Worm (Caenorhabditis elegans) whole organism, L1 larva: ENCODE data around the gene insc-1.

Experiments
- C16A3.4 ChIP-seq: fragments of 150-350 bp; optimal IDR thresholded peaks from 2 replicates; lab custom pipeline; 2014; ENCODE audit warnings: missing biosample characterization, missing genetic modification characterization
- C34B4.2 ChIP-seq: sonication (generic microtip); optimal IDR thresholded peaks from 2 replicates; lab custom pipeline; 2017; ENCODE audit warnings: mild to moderate bottlenecking, missing genetic modification characterization, missing compliant biosample characterization
- Y116A8C.19 ChIP-seq: sonication (generic microtip); optimal IDR thresholded peaks from 2 replicates; lab custom pipeline; 2016; ENCODE audit warnings: missing compliant biosample characterization, missing genetic modification characterization, borderline replicate concordance
- aly-2 ChIP-seq: fragments of 150-350 bp; optimal IDR thresholded peaks from 2 replicates; lab custom pipeline; 2014; ENCODE audit warnings: missing biosample characterization, missing genetic modification characterization
- ceh-8 ChIP-seq: fragments of 200-800 bp; sonication (Bioruptor generic); optimal IDR thresholded peaks from 2 replicates; lab custom pipeline; 2018; ENCODE audit warnings: mild to moderate bottlenecking, missing genetic modification characterization, moderate library complexity, missing compliant biosample characterization
- ceh-82 ChIP-seq, 3 experiments: fragments of 150-350 bp in 1 of 3; sonication (generic microtip) in 2 of 3; optimal IDR thresholded peaks; 2 replicates each; lab custom pipeline; 2014 to 2017; ENCODE audit warnings: missing biosample characterization in 3 of 3, missing genetic modification characterization in 3 of 3
- ces-1 ChIP-seq: fragments of 150-350 bp; optimal IDR thresholded peaks from 2 replicates; lab custom pipeline; 2014; ENCODE audit warnings: missing biosample characterization, missing genetic modification reagents, missing genetic modification characterization
- dpl-1 ChIP-seq, 3 experiments: fragments of 150-350 bp in 2 of 3; sonication (generic microtip) in 1 of 3; optimal IDR thresholded peaks; 2 replicates each; lab custom pipeline; 2014 to 2017; ENCODE audit warnings: missing biosample characterization in 3 of 3, missing genetic modification characterization in 3 of 3, missing genetic modification reagents in 3 of 3
- dsc-1 ChIP-seq: sonication (generic microtip); optimal IDR thresholded peaks from 2 replicates; lab custom pipeline; 2016; ENCODE audit warnings: mild to moderate bottlenecking, missing genetic modification characterization, missing compliant biosample characterization
- efl-1 ChIP-seq, 4 experiments: fragments of 150-350 bp; optimal IDR thresholded peaks in 3 of 4; peaks in 1 of 4; 1 replicate in 1 of 4; 2 replicates in 3 of 4; lab custom pipeline; 2014; ENCODE audit warnings: missing biosample characterization in 2 of 4, missing genetic modification characterization in 2 of 4, missing genetic modification reagents in 2 of 4
- efl-3 ChIP-seq: fragments of 200-800 bp; sonication (Bioruptor generic); optimal IDR thresholded peaks from 2 replicates; lab custom pipeline; 2018; ENCODE audit warnings: mild to moderate bottlenecking, missing genetic modification characterization, missing compliant biosample characterization
- elt-3 ChIP-seq, 6 experiments: fragments of 150-350 bp in 1 of 6; sonication (generic microtip); optimal IDR thresholded peaks; 2 replicates each; lab custom pipeline; 2017 to 2018; ENCODE audit warnings: missing biosample characterization in 6 of 6, missing genetic modification characterization in 6 of 6, inconsistent platforms in 1 of 6
- ets-5 ChIP-seq: fragments of 200-800 bp; sonication (Bioruptor generic); IDR thresholded peaks from 2 replicates; pipeline ENCODE4 v1.3.6; 2022; ENCODE audit warnings: missing genetic modification characterization, missing compliant biosample characterization
- fkh-4 ChIP-seq: sonication (generic microtip); optimal IDR thresholded peaks from 2 replicates; lab custom pipeline; 2016; ENCODE audit warnings: missing compliant biosample characterization, missing genetic modification characterization, borderline replicate concordance
- fos-1 ChIP-seq: fragments of 150-350 bp; optimal IDR thresholded peaks from 2 replicates; lab custom pipeline; 2014; ENCODE audit warnings: missing biosample characterization, missing genetic modification characterization
- grh-1 ChIP-seq: fragments of 200-800 bp; sonication (Bioruptor generic); IDR thresholded peaks from 2 replicates; pipeline ENCODE4 v1.3.6; 2022; ENCODE audit warnings: missing genetic modification reagents, missing genetic modification characterization, missing compliant biosample characterization
- irx-1 ChIP-seq: sonication (generic microtip); optimal IDR thresholded peaks from 2 replicates; lab custom pipeline; 2016; ENCODE audit warnings: missing genetic modification characterization, missing compliant biosample characterization
- isw-1 ChIP-seq: fragments of 200-800 bp; sonication (Bioruptor generic); IDR thresholded peaks from 2 replicates; pipeline ENCODE4 v1.3.6; 2022; ENCODE audit warnings: missing genetic modification characterization, missing compliant biosample characterization
- jun-1 ChIP-seq: fragments of 150-350 bp; optimal IDR thresholded peaks from 2 replicates; lab custom pipeline; 2014; ENCODE audit warnings: missing biosample characterization, missing genetic modification reagents, missing genetic modification characterization
- lin-13 ChIP-seq: fragments of 150-350 bp; optimal IDR thresholded peaks from 2 replicates; lab custom pipeline; 2014; ENCODE audit warnings: missing biosample characterization, missing genetic modification reagents, missing genetic modification characterization
- lin-15B ChIP-seq: fragments of 150-350 bp; sonication (generic microtip); optimal IDR thresholded peaks from 3 replicates; lab custom pipeline; 2014; ENCODE audit warnings: missing biosample characterization, missing genetic modification characterization
- lir-3 ChIP-seq: sonication (generic microtip); optimal IDR thresholded peaks from 2 replicates; lab custom pipeline; 2016; ENCODE audit warnings: mild to moderate bottlenecking, missing genetic modification characterization, moderate library complexity, missing compliant biosample characterization; ENCODE audit not compliant: poor library complexity
- mdl-1 ChIP-seq, 2 experiments: fragments of 150-350 bp; optimal IDR thresholded peaks; 2 replicates each; lab custom pipeline; 2014 to 2017; ENCODE audit warnings: missing biosample characterization in 2 of 2, missing genetic modification characterization in 2 of 2, inconsistent platforms in 1 of 2
- mef-2 ChIP-seq: fragments of 150-350 bp; optimal IDR thresholded peaks from 2 replicates; lab custom pipeline; 2014; ENCODE audit warnings: missing biosample characterization, missing genetic modification characterization
- nhr-11 ChIP-seq: fragments of 150-350 bp; optimal IDR thresholded peaks from 2 replicates; lab custom pipeline; 2014; ENCODE audit warnings: missing biosample characterization, missing genetic modification characterization
- nhr-12 ChIP-seq: sonication (generic microtip); optimal IDR thresholded peaks from 2 replicates; lab custom pipeline; 2017; ENCODE audit warnings: missing biosample characterization, missing genetic modification characterization
- nhr-19 ChIP-seq: fragments of 200-800 bp; sonication (Bioruptor generic); conservative IDR thresholded peaks from 2 replicates; pipeline ENCODE4 v1.3.6; 2022; ENCODE audit warnings: missing genetic modification characterization, missing compliant biosample characterization
- nhr-237 ChIP-seq: fragments of 150-350 bp; optimal IDR thresholded peaks from 2 replicates; lab custom pipeline; 2014; ENCODE audit warnings: missing biosample characterization, missing genetic modification characterization
- nhr-28 ChIP-seq: fragments of 150-350 bp; optimal IDR thresholded peaks from 2 replicates; lab custom pipeline; 2014; ENCODE audit warnings: missing biosample characterization, missing genetic modification characterization
- nhr-47 ChIP-seq: sonication (generic microtip); optimal IDR thresholded peaks from 2 replicates; lab custom pipeline; 2016; ENCODE audit warnings: mild to moderate bottlenecking, missing genetic modification characterization, moderate library complexity, missing compliant biosample characterization
- nhr-71 ChIP-seq: sonication (generic microtip); optimal IDR thresholded peaks from 2 replicates; lab custom pipeline; 2016; ENCODE audit warnings: mild to moderate bottlenecking, missing genetic modification characterization, moderate library complexity, missing compliant biosample characterization
- nhr-76 ChIP-seq: sonication (generic microtip); optimal IDR thresholded peaks from 2 replicates; lab custom pipeline; 2017; ENCODE audit warnings: missing biosample characterization, missing genetic modification characterization
- nhr-77 ChIP-seq: fragments of 150-350 bp; optimal IDR thresholded peaks from 2 replicates; lab custom pipeline; 2014; ENCODE audit warnings: missing biosample characterization, missing genetic modification characterization
- nhr-85 ChIP-seq: sonication (generic microtip); peaks from one replicate; lab custom pipeline; 2016; ENCODE audit warnings: missing genetic modification characterization, inconsistent platforms, missing compliant biosample characterization
- nhr-90 ChIP-seq: sonication (generic microtip); optimal IDR thresholded peaks from 2 replicates; lab custom pipeline; 2016; ENCODE audit warnings: mild to moderate bottlenecking, missing genetic modification characterization, missing compliant biosample characterization; ENCODE audit not compliant: poor library complexity
- pag-3 ChIP-seq: sonication (generic microtip); optimal IDR thresholded peaks from 2 replicates; lab custom pipeline; 2017; ENCODE audit warnings: missing genetic modification characterization, mild to moderate bottlenecking, missing compliant biosample characterization, antibody characterized with exemption, borderline replicate concordance; ENCODE audit not compliant: insufficient read depth
- pax-3 ChIP-seq: fragments of 200-800 bp; sonication (Bioruptor generic); optimal IDR thresholded peaks from 2 replicates; lab custom pipeline; 2018; ENCODE audit warnings: mild to moderate bottlenecking, missing genetic modification characterization, moderate library complexity, missing compliant biosample characterization
- pqm-1 ChIP-seq: sonication (generic microtip); optimal IDR thresholded peaks from 3 replicates; lab custom pipeline; 2017; ENCODE audit warnings: missing biosample characterization, missing genetic modification characterization
- skn-1 ChIP-seq: fragments of 150-350 bp; optimal IDR thresholded peaks from 2 replicates; lab custom pipeline; 2014; ENCODE audit warnings: missing biosample characterization, missing genetic modification characterization
- snpc-4 ChIP-seq: fragments of 150-350 bp; optimal IDR thresholded peaks from 2 replicates; lab custom pipeline; 2014; ENCODE audit warnings: missing biosample characterization, missing genetic modification characterization
- snu-23 ChIP-seq: sonication (generic microtip); optimal IDR thresholded peaks from 2 replicates; lab custom pipeline; 2016; ENCODE audit warnings: missing genetic modification characterization, missing compliant biosample characterization
- sptf-1 ChIP-seq: fragments of 150-350 bp; optimal IDR thresholded peaks from 2 replicates; lab custom pipeline; 2014; ENCODE audit warnings: missing biosample characterization, missing genetic modification characterization
- sup-37 ChIP-seq: fragments of 200-800 bp; sonication (Bioruptor generic); optimal IDR thresholded peaks from 2 replicates; lab custom pipeline; 2018; ENCODE audit warnings: mild to moderate bottlenecking, missing genetic modification characterization, missing compliant biosample characterization
- tlp-1 ChIP-seq: fragments of 150-350 bp; optimal IDR thresholded peaks from 2 replicates; lab custom pipeline; 2014; ENCODE audit warnings: missing biosample characterization, missing genetic modification characterization
- unc-130 ChIP-seq: fragments of 150-350 bp; optimal IDR thresholded peaks from 2 replicates; lab custom pipeline; 2017; ENCODE audit warnings: missing biosample characterization, missing genetic modification characterization, inconsistent platforms
- unc-30 ChIP-seq: sonication (generic microtip); optimal IDR thresholded peaks from 2 replicates; lab custom pipeline; 2017; ENCODE audit warnings: missing biosample characterization, missing genetic modification characterization
- unc-62 ChIP-seq: fragments of 150-350 bp; optimal IDR thresholded peaks from 2 replicates; lab custom pipeline; 2014; ENCODE audit warnings: missing biosample characterization, missing genetic modification reagents, missing genetic modification characterization
- unc-86 ChIP-seq: sonication (generic microtip); optimal IDR thresholded peaks from 2 replicates; lab custom pipeline; 2016; ENCODE audit warnings: missing genetic modification characterization, missing compliant biosample characterization
- unc-98 ChIP-seq: fragments of 200-800 bp; sonication (Bioruptor generic); IDR thresholded peaks from 2 replicates; pipeline ENCODE4 v1.3.6; 2022; ENCODE audit warnings: missing genetic modification characterization, missing compliant biosample characterization
- xbp-1 ChIP-seq: sonication (generic microtip); optimal IDR thresholded peaks from 2 replicates; lab custom pipeline; 2016; ENCODE audit warnings: missing genetic modification characterization, missing compliant biosample characterization
- zip-4 ChIP-seq: fragments of 200-800 bp; sonication (Bioruptor generic); optimal IDR thresholded peaks from 2 replicates; lab custom pipeline; 2018; ENCODE audit warnings: mild to moderate bottlenecking, missing genetic modification characterization, moderate library complexity, missing compliant biosample characterization
- ztf-11 ChIP-seq, 2 experiments: sonication (generic microtip); optimal IDR thresholded peaks; 2 replicates each; lab custom pipeline; 2016 to 2017; ENCODE audit warnings: missing genetic modification characterization in 2 of 2, missing biosample characterization in 1 of 2, missing compliant biosample characterization in 1 of 2
- ztf-4 ChIP-seq: fragments of 150-350 bp; optimal IDR thresholded peaks from 2 replicates; lab custom pipeline; 2014; ENCODE audit warnings: missing biosample characterization, missing genetic modification characterization

The insc-1 gene

DNA sequence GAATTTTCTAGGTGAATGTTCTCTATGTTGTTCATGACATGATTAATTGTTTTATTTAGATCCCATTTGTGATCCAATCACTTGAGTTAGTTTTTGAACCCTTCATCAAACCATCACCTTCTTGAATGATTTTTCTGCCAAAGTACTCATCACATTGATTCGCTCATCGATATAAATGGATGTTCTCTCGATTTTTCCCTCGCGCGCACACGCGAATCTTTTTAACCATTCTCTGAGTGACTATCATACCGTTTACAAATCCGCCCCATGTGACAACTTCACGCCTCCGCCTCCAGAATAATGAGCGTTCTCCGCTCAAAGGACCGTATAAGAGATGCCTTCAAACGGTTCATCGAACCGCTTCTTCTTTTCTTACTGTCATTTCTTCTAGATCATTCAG is 15.8 kb upstream of the insc-1 start (continued):
- no peak for TF ChIP-seq nhr-77 (tag; lab: Kevin White, UChicago)
- no peak for TF ChIP-seq sptf-1 (tag; lab: Kevin White, UChicago)
- TF ChIP-seq jun-1 (tag; lab: Kevin White, UChicago), result no peak
- no peak for TF ChIP-seq Y116A8C.19 (tag; lab: Kevin White, UChicago)
- no peak for TF ChIP-seq aly-2 (tag; lab: Kevin White, UChicago)
- TF ChIP-seq mdl-1 (tag; optimal IDR thresholded peaks at IDR 0.05; lab: Kevin White, UChicago), result peak in 1 of 2 experiments; percentile 85
- TF ChIP-seq nhr-47 (tag; lab: Kevin White, UChicago), result no peak
- 0 out of 2 replicates have a peak, but pooled peaks have one; percentile 17 for TF ChIP-seq grh-1 (GFP tag; lab: Robert Waterston, UW)
- TF ChIP-seq ztf-4 (tag; lab: Kevin White, UChicago), result no peak
- TF ChIP-seq tlp-1 (tag; lab: Kevin White, UChicago), result no peak
- TF ChIP-seq snpc-4 (tag; lab: Kevin White, UChicago), result no peak
- no peak for TF ChIP-seq unc-62 (GFP tag; lab: Kevin White, UChicago)
- TF ChIP-seq ceh-82 (tag; optimal IDR thresholded peaks at IDR 0.05; lab: Kevin White, UChicago), result no peak
- no peak for TF ChIP-seq fos-1
- no peak for TF ChIP-seq lin-15B (tag; lab: Kevin White, UChicago)
- no peak for TF ChIP-seq ces-1 (GFP tag; lab: Kevin White, UChicago)
- no peak for TF ChIP-seq zip-4 (GFP tag; lab: Kevin White, UChicago)
- TF ChIP-seq mef-2 (tag; lab: Kevin White, UChicago), result no peak
- TF ChIP-seq dpl-1 (GFP tag; optimal IDR thresholded peaks at IDR 0.05; lab: Kevin White, UChicago), result peak in 1 of 3 experiments; percentile 13
- TF ChIP-seq efl-1 (optimal IDR thresholded peaks at IDR 0.05; lab: Kevin White, UChicago), result no peak
- TF ChIP-seq efl-1 (GFP tag; optimal IDR thresholded peaks at IDR 0.05 in 1 of 2; lab: Kevin White, UChicago), result no peak
- TF ChIP-seq elt-3 (tag; optimal IDR thresholded peaks at IDR 0.05; lab: Kevin White, UChicago), result peak; percentile 63 to 86 (median 76)
- TF ChIP-seq nhr-71 (tag; lab: Kevin White, UChicago), result peak; percentile 71
- no peak for TF ChIP-seq nhr-28 (tag; lab: Kevin White, UChicago)
- TF ChIP-seq C16A3.4 (tag; lab: Kevin White, UChicago), result no peak
- TF ChIP-seq dsc-1 (tag; lab: Kevin White, UChicago), result no peak
- TF ChIP-seq pag-3 (tag; lab: Kevin White, UChicago), result no peak
- TF ChIP-seq unc-30 (tag; lab: Kevin White, UChicago), result no peak
- no peak for TF ChIP-seq isw-1 (GFP tag; lab: Robert Waterston, UW)
- no peak for TF ChIP-seq ztf-11 (tag; optimal IDR thresholded peaks at IDR 0.05; lab: Kevin White, UChicago)
- TF ChIP-seq ceh-8 (GFP tag; lab: Kevin White, UChicago), result no peak
- TF ChIP-seq lir-3 (tag; lab: Kevin White, UChicago), result no peak
- TF ChIP-seq sup-37 (GFP tag; lab: Kevin White, UChicago), result no peak
- TF ChIP-seq nhr-12 (tag; lab: Kevin White, UChicago), result no peak
- no peak for TF ChIP-seq nhr-237 (tag; lab: Kevin White, UChicago)
- TF ChIP-seq xbp-1 (tag; lab: Kevin White, UChicago), result no peak
- TF ChIP-seq fkh-4 (tag; lab: Kevin White, UChicago), result no peak
- no peak for TF ChIP-seq pqm-1
- TF ChIP-seq nhr-76 (tag; lab: Kevin White, UChicago), result no peak
- TF ChIP-seq nhr-19, result peak; percentile 92
- TF ChIP-seq nhr-85 (tag; lab: Kevin White, UChicago), result peak; percentile 94
- TF ChIP-seq C34B4.2 (tag; lab: Kevin White, UChicago), result no peak
- TF ChIP-seq efl-3 (GFP tag; lab: Kevin White, UChicago), result no peak
- TF ChIP-seq pax-3 (tag; lab: Kevin White, UChicago), result no peak
- peak; percentile 62 for TF ChIP-seq snu-23 (GFP tag; lab: Kevin White, UChicago)
- peak; percentile 65 for TF ChIP-seq nhr-90
- TF ChIP-seq irx-1, result no peak
- TF ChIP-seq lin-13 (GFP tag; lab: Kevin White, UChicago), result peak; percentile 39
- no peak for TF ChIP-seq skn-1 (tag; lab: Kevin White, UChicago)
- TF ChIP-seq ets-5 (GFP tag; lab: Robert Waterston, UW), result no peak
- TF ChIP-seq unc-98 (GFP tag; lab: Robert Waterston, UW), result no peak
- no peak for TF ChIP-seq unc-86 (tag; lab: Kevin White, UChicago)
- TF ChIP-seq nhr-11 (tag; lab: Kevin White, UChicago), result no peak
- TF ChIP-seq unc-130, result peak; percentile 72
